Worm (Caenorhabditis elegans) whole organism, early embryonic: ENCODE results near the gene C01G10.5.

Source experiments
- ama-1 ChIP-seq: fragments of 150-350 bp; optimal IDR thresholded peaks from 2 replicates; lab custom pipeline; 2014
- hmg-4 ChIP-seq: fragments of 200-800 bp; sonication (Bioruptor generic); optimal IDR thresholded peaks from 2 replicates; lab custom pipeline; 2018; ENCODE audit warnings: mild to moderate bottlenecking, missing genetic modification characterization, missing compliant biosample characterization
- sea-1 ChIP-seq: fragments of 200-800 bp; sonication (Bioruptor generic); conservative IDR thresholded peaks from 2 replicates; pipeline ENCODE4 v1.3.6; 2022; ENCODE audit warnings: missing genetic modification characterization, missing compliant biosample characterization
- tbx-37 ChIP-seq: fragments of 200-800 bp; sonication (Bioruptor generic); conservative IDR thresholded peaks from 2 replicates; pipeline ENCODE4 v1.3.6; 2022; ENCODE audit warnings: missing genetic modification reagents, missing genetic modification characterization, missing compliant biosample characterization

DNA sequence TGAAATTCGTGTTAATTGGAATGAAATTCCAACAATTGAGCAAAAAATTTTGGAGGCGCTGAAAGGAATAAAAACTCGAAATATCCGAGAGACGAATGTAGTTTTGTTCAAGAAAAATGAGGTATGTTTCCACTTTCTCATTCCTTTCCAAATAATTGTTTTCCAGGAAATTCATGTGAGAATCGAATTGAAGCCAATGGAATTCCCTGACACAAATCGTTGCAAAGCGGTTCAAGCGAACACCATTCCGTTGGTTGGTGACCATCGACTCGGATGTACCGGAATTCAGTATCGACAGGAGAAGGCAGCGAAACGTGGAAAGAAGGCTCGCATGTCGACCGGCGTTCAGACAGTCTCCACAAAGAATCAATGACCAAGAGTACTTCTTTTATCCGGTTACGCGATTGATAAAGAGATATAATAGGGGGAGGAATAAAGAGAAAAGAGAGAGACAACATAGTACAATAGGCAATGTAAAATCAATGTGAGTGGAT, 32.9 kb downstream of the C01G10.5 start:
- TF ChIP-seq tbx-37 (no peak), sea-1 (GFP tag; lab: Robert Waterston, UW) (no peak; the same call in 1 of the 2 replicates), hmg-4 (GFP tag; lab: Kevin White, UChicago) (no peak), ama-1 (lab: Kevin White, UChicago) (no peak)
